Fruit fly (Drosophila melanogaster) whole organism, wandering third instar larva: ENCODE measurements around the gene DopEcR.

ENCODE experiments used
- Hnf4 ChIP-seq: fragments of 200-800 bp; sonication (Bioruptor generic); optimal IDR thresholded peaks from 2 replicates; lab custom pipeline; 2016; ENCODE audit warnings: missing biosample characterization, mild to moderate bottlenecking, missing genetic modification characterization
- Myc ChIP-seq: fragments of >200 bp; optimal IDR thresholded peaks from 2 replicates; lab custom pipeline; 2017
- Vsx2 ChIP-seq: fragments of 200-300, 225-300 bp; sonication (Bioruptor generic); optimal IDR thresholded peaks from 2 replicates; lab custom pipeline; 2018; ENCODE audit warnings: missing biosample characterization, missing genetic modification characterization; ENCODE audit not compliant: partially characterized antibody
- dsf ChIP-seq: sonication (Bioruptor generic); optimal IDR thresholded peaks from 2 replicates; lab custom pipeline; 2016; ENCODE audit warnings: missing biosample characterization, missing genetic modification characterization, borderline replicate concordance
- fru ChIP-seq: fragments of 200-800 bp; sonication (Bioruptor generic); optimal IDR thresholded peaks from 3 replicates; lab custom pipeline; 2016; ENCODE audit warnings: missing biosample characterization, mild to moderate bottlenecking, missing genetic modification characterization
- h ChIP-seq: fragments of 200-800 bp; sonication (Bioruptor generic); optimal IDR thresholded peaks from 3 replicates; lab custom pipeline; 2016; ENCODE audit warnings: missing biosample characterization, mild to moderate bottlenecking, missing genetic modification characterization
- lola ChIP-seq: fragments of >200 bp; optimal IDR thresholded peaks from 2 replicates; lab custom pipeline; 2017; ENCODE audit warnings: missing biosample characterization, missing genetic modification characterization
- sv ChIP-seq: fragments of 200-800 bp; sonication (Bioruptor generic); optimal IDR thresholded peaks from 3 replicates; lab custom pipeline; 2016; ENCODE audit warnings: missing biosample characterization, missing genetic modification characterization

DopEcR gene

DNA sequence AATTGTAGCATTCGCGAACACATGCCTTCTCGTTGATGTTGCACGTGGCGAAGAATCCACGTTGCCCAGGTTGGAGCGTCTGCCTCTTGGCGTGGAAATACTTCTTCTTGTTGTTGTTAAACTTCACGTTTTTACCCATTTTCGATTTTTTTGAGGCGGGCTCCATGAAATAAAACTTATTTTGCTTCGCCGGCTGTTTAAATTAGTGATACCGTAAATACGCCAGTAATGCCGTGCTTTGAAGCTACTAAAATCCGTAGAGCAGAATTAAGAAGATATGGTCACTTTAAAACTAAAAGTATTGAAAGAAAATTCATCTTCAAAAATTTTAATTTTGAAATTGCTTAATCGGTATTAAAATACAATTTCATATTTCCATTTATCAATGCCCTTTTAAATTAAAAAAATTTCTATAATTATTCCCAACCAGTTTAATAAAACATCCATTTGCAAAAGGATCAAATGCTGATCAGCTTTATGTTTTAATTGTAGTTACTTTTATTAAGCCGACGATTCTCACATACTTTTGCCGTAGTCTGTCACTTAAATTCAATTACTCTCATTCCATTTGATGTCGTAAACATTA, 58.1 kb downstream of the DopEcR start, which contains the start of gene CG15014:
CG15014 (minus strand) TSS at position 228 of the 586 bp plus-strand sequence.
- TF ChIP-seq dsf (GFP tag; lab: Kevin White, UChicago) (no peak), sv (GFP tag; lab: Kevin White, UChicago) (no peak), Vsx2 (GFP tag; lab: Kevin White, UChicago) (no peak), lola (GFP tag; lab: Kevin White, UChicago) (no peak), Myc (lab: Kevin White, UChicago) (no peak)

DNA sequence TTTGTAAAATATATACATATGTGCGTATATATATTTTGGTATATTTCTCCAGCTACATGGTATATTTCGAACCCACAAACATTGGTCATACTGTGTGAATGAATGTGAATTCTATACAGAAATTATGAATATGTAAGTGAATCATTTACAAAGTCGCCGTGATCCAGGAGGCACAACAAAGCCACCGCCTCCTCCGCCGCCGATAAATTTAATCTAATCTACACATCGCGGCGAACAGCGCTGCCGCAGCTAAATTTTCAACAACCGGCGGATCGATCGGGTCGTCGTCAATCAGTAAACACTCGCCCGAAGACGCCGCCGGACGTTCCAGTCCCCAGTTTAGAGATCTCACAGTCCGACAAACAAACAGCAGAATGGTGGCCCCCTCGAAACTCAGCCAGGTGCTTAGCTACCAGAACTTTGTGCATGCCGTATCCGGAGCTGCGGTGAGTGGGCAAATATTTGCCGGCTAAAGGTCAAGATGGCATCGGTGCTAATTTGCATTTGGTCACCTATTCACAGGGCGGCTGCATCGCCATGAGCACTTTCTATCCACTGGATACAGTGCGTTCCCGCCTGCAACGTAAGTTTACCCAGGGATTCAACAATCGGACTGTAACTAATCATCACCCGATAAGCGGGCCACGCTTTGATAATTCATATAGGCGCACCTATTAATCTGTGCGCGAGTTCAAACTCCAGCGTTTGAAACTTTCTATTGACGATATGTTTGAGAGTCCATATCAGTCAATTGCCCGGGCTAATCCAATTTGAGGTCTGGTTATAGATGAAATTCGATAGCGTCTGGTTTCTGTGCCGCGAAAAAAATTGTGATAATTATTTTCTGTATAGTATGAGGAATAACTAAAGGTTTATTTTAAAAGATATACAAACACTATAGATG, 61.3 kb downstream of the DopEcR start, which contains the start of gene PMP34:
PMP34 (plus strand) TSS at position 79 of the 904 bp plus-strand sequence.
- peak; percentile 12 for TF ChIP-seq h (GFP tag; lab: Kevin White, UChicago)
- TF ChIP-seq fru (GFP tag; lab: Kevin White, UChicago), result peak; percentile 64
- no peak for TF ChIP-seq Vsx2 (GFP tag; lab: Kevin White, UChicago)
- no peak for TF ChIP-seq sv (GFP tag; lab: Kevin White, UChicago)
- peak; percentile 13 for TF ChIP-seq Hnf4 (GFP tag; lab: Kevin White, UChicago)
